Fruit fly (Drosophila melanogaster): ENCODE measurements around the gene OXA1L.

DNA sequence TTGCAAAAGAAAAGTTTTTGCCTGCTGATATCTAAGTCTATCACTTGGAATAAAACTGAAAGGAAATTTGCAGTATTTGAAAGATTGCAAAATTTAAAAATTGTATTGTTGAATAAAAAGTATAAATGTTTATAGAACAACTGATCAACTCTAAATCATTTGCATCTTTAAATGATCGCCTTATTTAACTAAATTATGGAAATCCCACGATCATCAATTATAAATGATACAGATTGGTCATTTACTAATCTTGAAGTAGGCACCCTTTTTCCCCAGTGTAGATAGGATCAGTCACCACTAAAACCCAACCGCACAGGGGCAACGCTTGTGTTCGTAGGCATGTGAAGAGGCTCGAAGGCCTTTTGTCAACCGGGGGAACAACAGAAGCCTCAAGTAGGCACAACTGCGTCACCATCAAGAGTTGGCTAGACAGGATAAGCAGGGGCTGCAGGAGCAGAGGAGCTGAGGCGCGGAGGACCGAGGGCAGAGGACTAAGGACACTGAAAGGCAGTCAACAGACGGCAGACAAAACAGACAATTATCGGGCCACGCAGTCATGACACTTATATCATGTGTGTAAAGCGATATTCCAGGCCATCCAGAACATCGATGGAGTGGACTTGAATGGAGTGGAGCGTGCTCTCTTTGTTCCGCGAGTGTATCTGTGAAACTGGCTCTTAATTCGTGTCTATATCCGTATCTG lies 38.3 kb downstream of the OXA1L start:
- TF ChIP-seq CG14711 (tag; optimal IDR thresholded peaks at IDR 0.05) (no peak), cnc (optimal IDR thresholded peaks at IDR 0.05) (no peak)

All from whole organism, adult.